Fruit fly (Drosophila melanogaster): ENCODE results near the gene CG13950.

The CG13950 gene

dm6 chr2L:841708-842107 lies 18.3 kb upstream of the CG13950 start (continued):
- TF ChIP-seq CG18262 (tag; optimal IDR thresholded peaks at IDR 0.05) (peak; percentile 67), CG6689 (GFP tag; IDR thresholded peaks at IDR 0.05) (peak; percentile 71), NK7.1 (GFP tag; optimal IDR thresholded peaks at IDR 0.05) (peak; percentile 26), CG7372 (GFP tag; IDR thresholded peaks at IDR 0.05) (peak; percentile 63), CG12155 (GFP tag; optimal IDR thresholded peaks at IDR 0.05) (peak; percentile 70), CG10431 (GFP tag; optimal IDR thresholded peaks at IDR 0.05) (no peak), exex (tag; optimal IDR thresholded peaks at IDR 0.05) (peak; percentile 24), hkb (optimal IDR thresholded peaks at IDR 0.05) (no peak), hkb (GFP tag; IDR thresholded peaks at IDR 0.05) (peak; percentile 87), Mrtf (GFP tag; IDR thresholded peaks at IDR 0.05) (peak; percentile 70; the same call in 1 of the 3 replicates), Myb (GFP tag; optimal IDR thresholded peaks at IDR 0.05) (peak; percentile 38), CG5245 (GFP tag; optimal IDR thresholded peaks at IDR 0.05) (peak; percentile 38), CG9817 (tag; optimal IDR thresholded peaks at IDR 0.05) (peak; percentile 66), twi (tag; optimal IDR thresholded peaks at IDR 0.05) (no peak), gcm (GFP tag; optimal IDR thresholded peaks at IDR 0.05) (peak; percentile 30), zfh2 (GFP tag; optimal IDR thresholded peaks at IDR 0.05) (peak; percentile 71), otp (GFP tag; IDR thresholded peaks at IDR 0.05) (peak; percentile 66; the same call in 1 of the 3 replicates), Ravus (GFP tag; IDR thresholded peaks at IDR 0.05) (peak; percentile 60), Gsc (GFP tag; IDR thresholded peaks at IDR 0.05) (peak; percentile 31; the same call in 1 of the 2 replicates), odd (GFP tag; optimal IDR thresholded peaks at IDR 0.05) (peak; percentile 6), fd96Cb (tag; optimal IDR thresholded peaks at IDR 0.05) (peak; percentile 59), klu (GFP tag; IDR thresholded peaks at IDR 0.05) (peak; percentile 77), az2 (GFP tag; optimal IDR thresholded peaks at IDR 0.05) (peak; percentile 62), fd102C (GFP tag; optimal IDR thresholded peaks at IDR 0.05) (no peak), CG6254 (GFP tag; optimal IDR thresholded peaks at IDR 0.05) (peak; percentile 56), onecut (GFP tag; IDR thresholded peaks at IDR 0.05) (peak; percentile 32; the same call in 1 of the 2 replicates), wor (GFP tag; IDR thresholded peaks at IDR 0.05) (peak; percentile 48), Aef1 (GFP tag; IDR thresholded peaks at IDR 0.05) (peak; percentile 83), ken (GFP tag; IDR thresholded peaks at IDR 0.05) (peak; percentile 65; the same call in 1 of the 3 replicates), Chrac-16 (GFP tag; optimal IDR thresholded peaks at IDR 0.05) (peak; percentile 70), eyg (GFP tag; optimal IDR thresholded peaks at IDR 0.05) (peak; percentile 17), E2f2 (GFP tag; IDR thresholded peaks at IDR 0.05) (peak; percentile 61), mam (GFP tag; optimal IDR thresholded peaks at IDR 0.05) (peak; percentile 81), schlank (tag; optimal IDR thresholded peaks at IDR 0.05) (peak; percentile 78), tin (GFP tag; optimal IDR thresholded peaks at IDR 0.05) (peak; percentile 61), Ptx1 (GFP tag; IDR thresholded peaks at IDR 0.05) (peak; percentile 80), CG10274 (GFP tag; optimal IDR thresholded peaks at IDR 0.05) (peak; percentile 55), CG12236 (GFP tag; optimal IDR thresholded peaks at IDR 0.05) (peak; percentile 19), CG1792 (GFP tag; optimal IDR thresholded peaks at IDR 0.05) (peak; percentile 19), CG12391 (tag; optimal IDR thresholded peaks at IDR 0.05) (peak; percentile 70), Hr39 (optimal IDR thresholded peaks at IDR 0.05) (no peak), seq (GFP tag; IDR thresholded peaks at IDR 0.05) (peak; percentile 59; the same call in 1 of the 2 replicates), CG32772 (GFP tag; IDR thresholded peaks at IDR 0.05) (peak; percentile 77), Opbp (GFP tag; IDR thresholded peaks at IDR 0.05; ENCODE audit: partially characterized antibody) (no peak), CG18599 (GFP tag; optimal IDR thresholded peaks at IDR 0.05) (peak; percentile 85), Deaf1 (tag; optimal IDR thresholded peaks at IDR 0.05) (peak; percentile 39), Dref (GFP tag; IDR thresholded peaks at IDR 0.05) (0 out of 2 replicates have a peak, but pooled peaks have one; percentile 21), CG12219 (GFP tag; optimal IDR thresholded peaks at IDR 0.05) (peak; percentile 40), sens (GFP tag) (peak; percentile 90), inv (GFP tag; IDR thresholded peaks at IDR 0.05; ENCODE audit: partially characterized antibody) (no peak), CG17802 (tag; optimal IDR thresholded peaks at IDR 0.05) (no peak), gt (GFP tag; IDR thresholded peaks at IDR 0.05) (peak; percentile 77)

All from whole organism, embryonic.